Worm (Caenorhabditis elegans) whole organism, late embryonic: ENCODE measurements around the gene Y113G7A.22.

Source experiments
- C38D4.7 ChIP-seq: fragments of 200-800 bp; sonication (Bioruptor generic); optimal IDR thresholded peaks from 2 replicates; lab custom pipeline; 2018; ENCODE audit warnings: mild to moderate bottlenecking, missing genetic modification characterization, moderate library complexity, missing compliant biosample characterization
- F13H6.1 ChIP-seq: sonication (generic microtip); optimal IDR thresholded peaks from 2 replicates; lab custom pipeline; 2016; ENCODE audit warnings: missing genetic modification characterization, missing compliant biosample characterization
- K02D7.2 ChIP-seq: sonication (generic microtip); optimal IDR thresholded peaks from 2 replicates; lab custom pipeline; 2017; ENCODE audit warnings: mild to moderate bottlenecking, missing genetic modification characterization, missing compliant biosample characterization
- T23F11.4 ChIP-seq: fragments of 200-800 bp; sonication (Bioruptor generic); optimal IDR thresholded peaks from 2 replicates; lab custom pipeline; 2018; ENCODE audit warnings: mild to moderate bottlenecking, missing genetic modification characterization, missing compliant biosample characterization
- Y22D7AL.16 ChIP-seq: sonication (generic microtip); optimal IDR thresholded peaks from 2 replicates; lab custom pipeline; 2016; ENCODE audit warnings: missing genetic modification characterization, missing compliant biosample characterization
- ahr-1 ChIP-seq: sonication (generic microtip); optimal IDR thresholded peaks from 2 replicates; lab custom pipeline; 2016; ENCODE audit warnings: missing genetic modification characterization, missing compliant biosample characterization
- ama-1 ChIP-seq: fragments of 150-350 bp; optimal IDR thresholded peaks from 2 replicates; lab custom pipeline; 2014
- ceh-22 ChIP-seq: sonication (generic microtip); optimal IDR thresholded peaks from 2 replicates; lab custom pipeline; 2017; ENCODE audit warnings: missing biosample characterization, missing genetic modification characterization
- ceh-24 ChIP-seq: sonication (generic microtip); optimal IDR thresholded peaks from 2 replicates; lab custom pipeline; 2016; ENCODE audit warnings: mild to moderate bottlenecking, missing genetic modification characterization, missing compliant biosample characterization
- ceh-31 ChIP-seq: sonication (generic microtip); optimal IDR thresholded peaks from 2 replicates; lab custom pipeline; 2016; ENCODE audit warnings: missing genetic modification characterization, missing compliant biosample characterization
- ceh-6 ChIP-seq: fragments of 200-800 bp; sonication (Bioruptor generic); optimal IDR thresholded peaks from 2 replicates; lab custom pipeline; 2018; ENCODE audit warnings: mild to moderate bottlenecking, missing genetic modification characterization, missing compliant biosample characterization
- ceh-9 ChIP-seq: sonication (generic microtip); optimal IDR thresholded peaks from 2 replicates; lab custom pipeline; 2016; ENCODE audit warnings: mild to moderate bottlenecking, missing genetic modification characterization, inconsistent platforms, missing compliant biosample characterization
- dmd-4 ChIP-seq: sonication (generic microtip); optimal IDR thresholded peaks from 2 replicates; lab custom pipeline; 2016; ENCODE audit warnings: borderline replicate concordance, missing genetic modification characterization, missing compliant biosample characterization
- dve-1 ChIP-seq: sonication (generic microtip); optimal IDR thresholded peaks from 2 replicates; lab custom pipeline; 2017; ENCODE audit warnings: antibody characterized with exemption, mild to moderate bottlenecking, missing genetic modification characterization, missing compliant biosample characterization
- elt-2 ChIP-seq: sonication (generic microtip); optimal IDR thresholded peaks from 2 replicates; lab custom pipeline; 2016; ENCODE audit warnings: missing genetic modification reagents, missing genetic modification characterization, missing compliant biosample characterization
- elt-4 ChIP-seq: sonication (generic microtip); optimal IDR thresholded peaks from 2 replicates; lab custom pipeline; 2016; ENCODE audit warnings: missing genetic modification characterization, missing compliant biosample characterization
- fkh-6 ChIP-seq: sonication (generic microtip); optimal IDR thresholded peaks from 2 replicates; lab custom pipeline; 2016; ENCODE audit warnings: missing genetic modification characterization, missing compliant biosample characterization
- hlh-30 ChIP-seq: sonication (generic microtip); optimal IDR thresholded peaks from 2 replicates; lab custom pipeline; 2017; ENCODE audit warnings: antibody characterized with exemption, missing genetic modification characterization, missing compliant biosample characterization; ENCODE audit not compliant: insufficient read depth
- lim-6 ChIP-seq: sonication (generic microtip); optimal IDR thresholded peaks from 2 replicates; lab custom pipeline; 2016; ENCODE audit warnings: missing genetic modification characterization, missing compliant biosample characterization
- madf-2 ChIP-seq: sonication (generic microtip); optimal IDR thresholded peaks from 2 replicates; lab custom pipeline; 2017; ENCODE audit warnings: missing genetic modification characterization, missing compliant biosample characterization
- npax-4 ChIP-seq: sonication (generic microtip); optimal IDR thresholded peaks from 2 replicates; lab custom pipeline; 2016; ENCODE audit warnings: missing genetic modification characterization, missing compliant biosample characterization
- pag-3 ChIP-seq: sonication (generic microtip); optimal IDR thresholded peaks from 2 replicates; lab custom pipeline; 2016; ENCODE audit warnings: missing compliant biosample characterization, missing genetic modification characterization, borderline replicate concordance
- pax-1 ChIP-seq: fragments of 150-350 bp; optimal IDR thresholded peaks from 2 replicates; lab custom pipeline; 2014; ENCODE audit warnings: missing biosample characterization, missing genetic modification characterization
- pha-4 ChIP-seq: fragments of 150-350 bp; optimal IDR thresholded peaks from 2 replicates; lab custom pipeline; 2018; ENCODE audit warnings: missing biosample characterization, missing genetic modification reagents, missing genetic modification characterization
- pqm-1 ChIP-seq: sonication (generic microtip); optimal IDR thresholded peaks from 2 replicates; lab custom pipeline; 2016; ENCODE audit warnings: missing genetic modification characterization, missing compliant biosample characterization
- ref-2 ChIP-seq: sonication (generic microtip); optimal IDR thresholded peaks from 2 replicates; lab custom pipeline; 2016; ENCODE audit warnings: missing genetic modification characterization, missing compliant biosample characterization
- rnt-1 ChIP-seq: sonication (generic microtip); optimal IDR thresholded peaks from 2 replicates; lab custom pipeline; 2016; ENCODE audit warnings: missing genetic modification characterization, missing compliant biosample characterization
- syd-9 ChIP-seq: sonication (generic microtip); optimal IDR thresholded peaks from 2 replicates; lab custom pipeline; 2016; ENCODE audit warnings: mild to moderate bottlenecking, missing genetic modification characterization, moderate library complexity, missing compliant biosample characterization
- tbx-2 ChIP-seq: sonication (generic microtip); optimal IDR thresholded peaks from 2 replicates; lab custom pipeline; 2016; ENCODE audit warnings: missing genetic modification characterization, missing compliant biosample characterization
- tbx-7 ChIP-seq: sonication (generic microtip); optimal IDR thresholded peaks from 2 replicates; lab custom pipeline; 2016; ENCODE audit warnings: missing genotype, missing genetic modification characterization, missing compliant biosample characterization
- unc-42 ChIP-seq: sonication (generic microtip); optimal IDR thresholded peaks from 2 replicates; lab custom pipeline; 2016; ENCODE audit warnings: missing genotype, missing genetic modification characterization, missing compliant biosample characterization
- unc-55 ChIP-seq: sonication (generic microtip); optimal IDR thresholded peaks from 2 replicates; lab custom pipeline; 2017; ENCODE audit warnings: missing biosample characterization, missing genetic modification reagents, missing genetic modification characterization
- zip-5 ChIP-seq: sonication (generic microtip); optimal IDR thresholded peaks from 2 replicates; lab custom pipeline; 2016; ENCODE audit warnings: missing genetic modification characterization, missing compliant biosample characterization

Gene Y113G7A.22

ce11 chrV:20151432-20151831 is 16.3 kb upstream of the Y113G7A.22 start, which contains the start of gene F19B2.7:
Gene F19B2.7, plus strand, starts transcription at chrV:20151732.
- no peak for TF ChIP-seq Y22D7AL.16 (tag; lab: Kevin White, UChicago)
- TF ChIP-seq ceh-22 = no peak
- no peak for TF ChIP-seq fkh-6 (tag; lab: Kevin White, UChicago)
- TF ChIP-seq pha-4 (tag; lab: Kevin White, UChicago) = no peak
- TF ChIP-seq ceh-24 (tag; lab: Kevin White, UChicago) = no peak
- no peak for TF ChIP-seq K02D7.2 (tag; lab: Kevin White, UChicago)
- TF ChIP-seq elt-4 = no peak
- TF ChIP-seq ama-1 = no peak
- no peak for TF ChIP-seq madf-2 (tag; lab: Kevin White, UChicago)
- no peak for TF ChIP-seq ref-2
- no peak for TF ChIP-seq C38D4.7 (GFP tag; lab: Kevin White, UChicago)
- TF ChIP-seq zip-5 (tag; lab: Kevin White, UChicago) = no peak
- TF ChIP-seq T23F11.4 (GFP tag; lab: Kevin White, UChicago) = no peak
- no peak for TF ChIP-seq ahr-1 (tag; lab: Kevin White, UChicago)

ce11 chrV:20147662-20148245 is 12.6 kb upstream of the Y113G7A.22 start, which contains the start of gene Y113G7A.13:
Gene Y113G7A.13, plus strand, starts transcription at chrV:20148195.
- TF ChIP-seq ceh-9 (tag; lab: Kevin White, UChicago) (no peak), elt-2 (tag; lab: Kevin White, UChicago) (peak; percentile 42)

- TF ChIP-seq hlh-30 (tag; lab: Kevin White, UChicago) = no peak
- TF ChIP-seq ceh-31 (tag; lab: Kevin White, UChicago) = no peak
- no peak for TF ChIP-seq tbx-7 (tag; lab: Kevin White, UChicago)
- no peak for TF ChIP-seq syd-9 (tag; lab: Kevin White, UChicago)
- TF ChIP-seq ceh-6 = no peak
- TF ChIP-seq ceh-24 (tag; lab: Kevin White, UChicago) = no peak
Measured at ce11 chrV:20143711-20144110, 8.6 kb upstream of the Y113G7A.22 start.

- TF ChIP-seq tbx-2 (no peak), unc-42 (no peak), elt-4 (no peak)
Measured at ce11 chrV:20142285-20142684, 7.1 kb upstream of the Y113G7A.22 start, which contains the start of gene Y113G7A.12. Gene Y113G7A.12, plus strand, starts transcription at chrV:20142585.

- no peak for TF ChIP-seq rnt-1 (tag; lab: Kevin White, UChicago)
- TF ChIP-seq pag-3 (tag; lab: Kevin White, UChicago) = no peak
- TF ChIP-seq dmd-4 = no peak
- no peak for TF ChIP-seq pqm-1 (tag; lab: Kevin White, UChicago)
- no peak for TF ChIP-seq ahr-1 (tag; lab: Kevin White, UChicago)
- no peak for TF ChIP-seq madf-2 (tag; lab: Kevin White, UChicago)
- TF ChIP-seq pax-1 = no peak
- no peak for TF ChIP-seq unc-55 (GFP tag; lab: Kevin White, UChicago)
- TF ChIP-seq F13H6.1 = no peak
- TF ChIP-seq lim-6 = no peak
- no peak for TF ChIP-seq npax-4 (tag; lab: Kevin White, UChicago)
Measured at ce11 chrV:20138407-20139044, 3.4 kb upstream of the Y113G7A.22 start, which contains the start of gene Y113G7A.14. Gene Y113G7A.14, minus strand, starts transcription at chrV:20138457.

ce11 chrV:20134797-20135196 is 350 bp downstream of the Y113G7A.22 start:
- no peak for TF ChIP-seq pha-4 (tag; lab: Kevin White, UChicago)
- TF ChIP-seq dve-1 = no peak
